Worm (Caenorhabditis elegans): ENCODE results near the gene lips-15.

ce11 chrII:12577754-12578153 lies 26.4 kb upstream of the lips-15 start, which contains the start of gene clec-8:
- TF ChIP-seq tra-4 (tag; optimal IDR thresholded peaks at IDR 0.05) (no peak), hmg-4 (GFP tag; optimal IDR thresholded peaks at IDR 0.05) (no peak), sea-1 (GFP tag; conservative IDR thresholded peaks at IDR 0.05) (no peak), ama-1 (optimal IDR thresholded peaks at IDR 0.05) (no peak), hnd-1 (tag; optimal IDR thresholded peaks at IDR 0.05) (no peak), ceh-13 (GFP tag; optimal IDR thresholded peaks at IDR 0.05) (no peak), B0310.2 (tag; optimal IDR thresholded peaks at IDR 0.05) (no peak), scrt-1 (GFP tag; IDR thresholded peaks at IDR 0.05) (no peak)
